Worm (Caenorhabditis elegans) whole organism, early embryonic: ENCODE data around the gene F54C9.11.

Source experiments
- ama-1 ChIP-seq: fragments of 150-350 bp; optimal IDR thresholded peaks from 2 replicates; lab custom pipeline; 2014
- ceh-36 ChIP-seq: sonication (generic microtip); optimal IDR thresholded peaks from 2 replicates; lab custom pipeline; 2016; ENCODE audit warnings: missing genetic modification characterization, inconsistent platforms, missing compliant biosample characterization

DNA sequence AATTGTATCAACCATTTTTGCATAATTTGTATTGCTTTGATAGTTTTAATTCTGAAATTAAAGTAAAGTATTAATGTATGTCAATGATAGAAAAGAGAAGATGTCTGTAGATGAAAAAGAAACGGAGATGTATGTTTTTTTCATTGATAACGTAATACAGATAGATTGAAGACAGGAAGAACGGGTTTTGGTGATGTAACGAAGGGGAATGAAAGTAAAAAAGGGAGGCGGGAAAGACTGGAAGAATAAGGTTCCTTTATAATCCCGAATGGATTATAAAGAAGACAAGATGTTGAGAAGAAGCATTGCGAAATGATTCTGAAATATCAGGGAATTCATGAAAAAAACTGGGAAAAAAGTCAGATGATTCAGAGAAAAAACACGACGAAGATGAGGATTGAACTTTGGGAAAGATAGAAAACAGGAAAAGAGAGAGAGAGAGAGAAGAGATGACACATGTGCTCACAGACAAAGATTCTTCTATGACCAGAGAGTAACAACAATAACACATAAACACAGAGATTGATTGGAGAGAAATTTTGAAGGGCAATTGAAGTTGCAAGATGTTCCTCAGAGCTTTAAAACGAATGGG is at the start of gene F54C9.11:
- TF ChIP-seq ama-1, result no peak
- TF ChIP-seq ceh-36, result no peak
